Fruit fly (Drosophila melanogaster): ENCODE measurements around the gene CG7903.

Gene CG7903

DNA sequence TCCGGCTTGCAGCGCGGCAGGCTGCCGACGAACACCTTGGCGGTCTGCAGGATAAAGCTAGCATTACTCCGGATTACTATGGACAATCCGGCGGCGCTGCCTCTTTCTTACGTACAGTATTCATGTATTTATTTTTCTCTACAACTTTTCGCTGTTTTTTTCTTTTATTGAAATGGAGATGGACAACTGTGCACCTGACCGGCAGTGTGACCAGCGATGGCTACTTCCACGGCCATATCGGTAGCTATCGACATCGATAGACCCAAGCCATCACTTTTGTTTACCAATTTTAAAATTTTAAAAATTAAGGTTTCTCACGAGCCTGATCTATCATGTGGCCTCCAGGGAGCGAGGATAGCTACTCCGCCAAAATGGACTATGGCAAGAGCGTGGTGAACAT lies at the start of gene CG7903, which contains the start of gene Sas-6:
Gene CG7903, minus strand, starts transcription at position 197 of the 400 bp plus-strand sequence.
Gene Sas-6, plus strand, starts transcription at position 323 of the 400 bp plus-strand sequence.
- TF ChIP-seq psq (optimal IDR thresholded peaks at IDR 0.05) (no peak), EcR (GFP tag; optimal IDR thresholded peaks at IDR 0.05) (no peak), CG8478 (optimal IDR thresholded peaks at IDR 0.05) (no peak), usp (GFP tag; optimal IDR thresholded peaks at IDR 0.05) (no peak), pan (optimal IDR thresholded peaks at IDR 0.05) (no peak), Dll (optimal IDR thresholded peaks at IDR 0.05) (no peak)

DNA sequence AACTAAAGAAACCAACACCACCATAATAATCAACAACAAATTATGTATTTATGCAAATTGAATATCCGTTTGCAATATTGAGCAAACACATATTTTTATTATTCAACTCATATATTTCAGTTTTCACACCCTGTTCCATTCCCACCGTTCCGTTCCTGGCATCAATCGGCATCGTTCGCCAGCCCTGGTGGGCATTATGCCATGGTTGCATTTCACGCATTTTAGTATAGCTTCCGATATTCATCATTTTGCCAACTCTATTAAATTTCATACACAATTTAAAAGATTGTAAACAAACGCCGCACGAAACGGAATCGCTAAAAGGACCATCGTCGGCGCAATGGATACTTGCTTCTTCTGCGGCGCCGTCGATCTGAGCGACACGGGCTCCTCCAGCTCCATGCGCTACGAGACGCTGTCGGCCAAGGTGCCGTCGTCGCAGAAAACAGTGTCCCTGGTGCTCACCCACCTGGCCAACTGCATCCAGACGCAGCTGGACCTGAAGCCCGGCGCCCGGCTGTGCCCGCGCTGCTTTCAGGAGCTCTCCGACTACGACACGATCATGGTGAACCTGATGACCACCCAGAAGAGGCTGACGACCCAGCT lies 48.2 kb upstream of the CG7903 start, which contains the start of gene Sry-delta:
Gene Sry-delta, plus strand, starts transcription at position 203 of the 606 bp plus-strand sequence.
- TF ChIP-seq CG8478 (optimal IDR thresholded peaks at IDR 0.05) (no peak), usp (GFP tag; optimal IDR thresholded peaks at IDR 0.05) (no peak), Dll (optimal IDR thresholded peaks at IDR 0.05) (no peak), psq (optimal IDR thresholded peaks at IDR 0.05) (no peak), pan (optimal IDR thresholded peaks at IDR 0.05) (no peak), EcR (GFP tag; optimal IDR thresholded peaks at IDR 0.05) (no peak)

DNA sequence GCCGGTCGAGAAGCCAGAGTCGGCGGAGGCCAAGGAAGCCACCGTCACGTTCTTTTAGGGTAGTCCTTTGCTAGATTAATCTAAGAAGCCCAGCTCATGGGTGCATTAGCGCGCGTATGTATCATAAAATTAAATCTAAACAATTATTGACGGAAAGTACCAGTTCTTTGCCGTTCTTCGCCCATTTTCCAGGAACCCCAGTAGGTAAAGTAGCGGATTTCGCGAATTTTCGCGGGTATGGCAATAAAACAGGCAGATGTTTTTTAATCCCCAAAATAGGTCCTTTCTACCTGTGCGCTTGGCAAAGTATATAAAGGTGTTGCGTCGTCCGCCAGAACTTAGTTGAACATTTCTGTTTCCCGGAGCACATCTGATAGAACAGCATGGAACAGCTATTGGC lies 45.8 kb upstream of the CG7903 start:
- no peak for TF ChIP-seq pan (optimal IDR thresholded peaks at IDR 0.05)
- TF ChIP-seq usp (GFP tag; optimal IDR thresholded peaks at IDR 0.05), result no peak
- no peak for TF ChIP-seq psq (optimal IDR thresholded peaks at IDR 0.05)
- TF ChIP-seq EcR (GFP tag; optimal IDR thresholded peaks at IDR 0.05), result no peak
- no peak for TF ChIP-seq CG8478 (optimal IDR thresholded peaks at IDR 0.05)

DNA sequence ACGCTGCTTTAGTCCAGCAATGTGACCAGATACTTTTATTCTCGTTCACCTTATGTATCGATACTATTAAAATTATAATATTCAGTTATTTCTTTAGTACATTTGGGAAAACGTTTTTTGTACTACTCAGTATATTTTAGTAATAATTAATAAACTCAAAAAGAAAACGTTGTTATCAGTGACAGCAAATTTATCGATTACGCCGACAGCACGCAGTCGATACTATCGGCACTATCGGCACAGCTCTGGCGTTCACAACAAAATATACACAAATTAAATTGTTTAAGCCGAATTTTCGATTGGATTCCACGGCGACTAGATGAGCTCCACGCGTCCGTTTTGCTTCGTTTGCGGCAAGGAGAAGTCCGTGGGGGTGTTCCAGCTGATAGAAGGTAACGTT lies 44.5 kb upstream of the CG7903 start, which contains the start of the genes janA, Sry-alpha and Sry-beta:
Gene janA, minus strand, starts transcription at position 40 of the 400 bp plus-strand sequence.
Gene Sry-alpha, plus strand, starts transcription at position 226 of the 400 bp plus-strand sequence.
Gene Sry-beta, plus strand, starts transcription at position 226 of the 400 bp plus-strand sequence.
- TF ChIP-seq usp (GFP tag; optimal IDR thresholded peaks at IDR 0.05) (no peak), psq (optimal IDR thresholded peaks at IDR 0.05) (no peak), pan (optimal IDR thresholded peaks at IDR 0.05) (no peak), EcR (GFP tag; optimal IDR thresholded peaks at IDR 0.05) (no peak), Dll (optimal IDR thresholded peaks at IDR 0.05) (no peak), CG8478 (optimal IDR thresholded peaks at IDR 0.05) (no peak)

DNA sequence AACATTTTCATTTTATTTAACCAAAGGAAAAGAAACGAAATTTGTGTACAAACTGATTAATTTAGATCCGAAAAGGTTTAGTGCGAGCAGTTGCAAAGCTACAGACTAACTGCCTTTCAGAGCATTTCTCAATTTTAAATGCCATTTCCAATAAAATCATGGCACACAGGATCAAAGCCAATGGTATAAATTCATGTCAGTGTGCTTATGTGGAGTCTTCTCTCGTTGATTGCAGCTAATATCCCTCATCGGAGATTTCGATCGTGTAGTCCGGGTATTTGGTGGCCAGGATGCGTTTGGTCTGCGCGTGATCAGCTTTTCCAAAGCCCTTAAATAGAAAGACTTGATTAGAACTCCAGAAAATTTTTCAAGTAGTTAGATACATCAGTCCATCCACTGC lies 43.6 kb upstream of the CG7903 start, which contains the start of gene janB:
Gene janB, minus strand, starts transcription at position 101 of the 400 bp plus-strand sequence.
- TF ChIP-seq psq (optimal IDR thresholded peaks at IDR 0.05) (no peak), Dll (optimal IDR thresholded peaks at IDR 0.05) (no peak), CG8478 (optimal IDR thresholded peaks at IDR 0.05) (no peak), usp (GFP tag; optimal IDR thresholded peaks at IDR 0.05) (no peak), EcR (GFP tag; optimal IDR thresholded peaks at IDR 0.05) (no peak), pan (optimal IDR thresholded peaks at IDR 0.05) (no peak)

DNA sequence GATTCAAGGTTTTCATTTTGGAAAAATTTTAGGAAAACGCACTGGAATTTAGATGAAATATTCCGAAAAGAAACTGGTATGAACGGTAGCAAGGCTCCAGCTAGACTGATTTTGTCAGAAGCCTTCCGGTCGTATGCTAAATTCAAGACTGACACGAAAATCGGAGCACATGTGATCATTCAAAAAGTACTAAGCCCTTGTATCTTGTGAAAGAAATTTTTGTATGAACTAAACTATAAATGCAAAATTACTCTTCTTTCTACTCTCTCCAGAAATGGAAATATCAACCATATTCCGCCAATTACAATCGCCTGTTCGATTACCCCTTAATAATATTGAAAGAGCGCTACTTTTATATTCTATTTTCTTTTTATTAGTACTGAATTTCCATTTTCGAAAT lies 42.6 kb upstream of the CG7903 start, which contains the start of gene ocn:
Gene ocn, minus strand, starts transcription at position 101 of the 400 bp plus-strand sequence.
- no peak for TF ChIP-seq usp (GFP tag; optimal IDR thresholded peaks at IDR 0.05)
- TF ChIP-seq pan (optimal IDR thresholded peaks at IDR 0.05), result no peak
- TF ChIP-seq EcR (GFP tag; optimal IDR thresholded peaks at IDR 0.05), result no peak
- no peak for TF ChIP-seq CG8478 (optimal IDR thresholded peaks at IDR 0.05)
- TF ChIP-seq psq (optimal IDR thresholded peaks at IDR 0.05), result no peak
- TF ChIP-seq Dll (optimal IDR thresholded peaks at IDR 0.05), result no peak

DNA sequence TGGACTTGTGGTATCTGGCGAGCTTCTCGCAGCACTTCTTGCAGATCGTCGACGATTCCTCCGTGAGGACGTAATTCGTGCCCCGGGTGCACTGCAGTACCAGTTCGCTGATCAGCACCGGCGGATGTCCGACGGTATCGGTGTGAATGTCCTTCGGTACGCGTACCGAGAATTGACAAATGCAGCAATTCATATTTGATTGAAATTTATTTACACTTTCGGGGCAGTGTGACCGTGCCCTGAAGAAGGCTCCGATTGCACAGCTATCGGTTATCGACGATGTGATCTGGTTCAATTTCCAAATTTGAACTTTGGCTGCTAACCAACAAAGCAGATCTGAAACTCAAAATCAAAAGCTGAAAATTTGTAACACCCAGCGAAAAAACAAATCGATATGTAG lies 41.6 kb upstream of the CG7903 start, which contains the start of gene ZIPIC:
Gene ZIPIC, minus strand, starts transcription at position 262 of the 400 bp plus-strand sequence.
- no peak for TF ChIP-seq CG8478 (optimal IDR thresholded peaks at IDR 0.05)
- TF ChIP-seq pan (optimal IDR thresholded peaks at IDR 0.05), result no peak
- no peak for TF ChIP-seq usp (GFP tag; optimal IDR thresholded peaks at IDR 0.05)
- TF ChIP-seq EcR (GFP tag; optimal IDR thresholded peaks at IDR 0.05), result no peak
- TF ChIP-seq Dll (optimal IDR thresholded peaks at IDR 0.05), result no peak
- no peak for TF ChIP-seq psq (optimal IDR thresholded peaks at IDR 0.05)

DNA sequence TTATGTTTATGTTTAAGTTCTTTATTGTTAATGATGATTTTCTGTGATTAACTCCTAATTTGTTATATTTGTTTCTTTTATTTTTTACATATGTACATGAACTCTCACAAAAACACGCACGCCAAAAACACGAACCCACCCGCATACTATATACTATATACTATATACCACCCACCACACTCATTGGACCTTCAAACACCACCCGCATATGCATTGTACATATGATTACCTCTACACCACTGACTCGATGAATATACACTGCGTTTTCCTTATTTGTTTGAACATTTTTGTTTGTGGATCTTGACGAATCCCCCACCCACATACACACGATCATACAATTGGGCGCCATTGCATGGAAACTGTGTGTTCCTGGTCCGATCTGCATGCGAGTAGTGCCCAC lies 37.2 kb upstream of the CG7903 start:
- no peak for TF ChIP-seq CG8478 (optimal IDR thresholded peaks at IDR 0.05)
- TF ChIP-seq EcR (GFP tag; optimal IDR thresholded peaks at IDR 0.05), result no peak
- TF ChIP-seq Dll (optimal IDR thresholded peaks at IDR 0.05), result no peak
- TF ChIP-seq pan (optimal IDR thresholded peaks at IDR 0.05), result no peak
- no peak for TF ChIP-seq psq (optimal IDR thresholded peaks at IDR 0.05)
- TF ChIP-seq usp (GFP tag; optimal IDR thresholded peaks at IDR 0.05), result no peak

DNA sequence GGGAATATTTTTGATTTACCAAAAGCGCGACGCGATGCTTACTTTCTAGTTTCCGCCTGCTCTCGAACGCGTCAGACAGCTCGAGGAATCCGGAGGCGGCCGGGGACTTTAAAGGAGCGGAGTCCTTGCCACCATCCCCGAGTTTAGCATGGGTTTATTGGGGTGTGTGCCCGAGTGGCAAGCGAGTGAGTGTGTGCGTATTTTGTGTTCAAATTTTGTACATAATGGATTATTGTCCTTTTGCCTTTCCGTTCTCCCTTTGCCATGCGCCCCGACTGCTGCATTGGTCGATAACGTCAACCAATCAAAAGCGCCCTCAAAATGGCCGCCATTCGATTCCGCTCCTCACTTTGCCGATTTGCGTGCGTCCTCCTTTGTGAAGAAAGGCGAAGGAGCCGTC lies 35.0 kb upstream of the CG7903 start:
- TF ChIP-seq Dll (optimal IDR thresholded peaks at IDR 0.05), result no peak
- no peak for TF ChIP-seq pan (optimal IDR thresholded peaks at IDR 0.05)
- no peak for TF ChIP-seq psq (optimal IDR thresholded peaks at IDR 0.05)
- no peak for TF ChIP-seq CG8478 (optimal IDR thresholded peaks at IDR 0.05)
- TF ChIP-seq usp (GFP tag; optimal IDR thresholded peaks at IDR 0.05), result no peak
- no peak for TF ChIP-seq EcR (GFP tag; optimal IDR thresholded peaks at IDR 0.05)

DNA sequence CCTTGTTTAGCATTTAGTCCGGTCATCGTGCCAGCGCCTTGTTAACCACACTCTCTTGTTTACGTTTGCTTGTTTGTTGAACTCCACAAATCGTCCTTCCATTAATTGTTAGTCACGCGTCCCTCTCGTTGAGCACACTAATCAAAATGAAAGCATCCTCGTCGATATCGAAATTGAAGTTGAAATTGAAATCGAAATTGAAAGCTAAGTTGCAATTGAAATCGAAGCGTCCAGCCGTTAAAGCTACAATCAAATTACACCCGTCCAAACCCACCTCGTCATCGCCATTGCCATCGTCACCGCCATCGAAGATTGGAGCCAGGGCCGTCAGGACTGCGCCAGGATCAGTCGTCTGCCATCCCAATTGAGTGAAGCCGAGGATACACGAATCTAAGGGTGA lies 28.4 kb upstream of the CG7903 start:
- TF ChIP-seq pan (optimal IDR thresholded peaks at IDR 0.05) (no peak), usp (GFP tag; optimal IDR thresholded peaks at IDR 0.05) (no peak), EcR (GFP tag; optimal IDR thresholded peaks at IDR 0.05) (no peak), Dll (optimal IDR thresholded peaks at IDR 0.05) (no peak), CG8478 (optimal IDR thresholded peaks at IDR 0.05) (no peak), psq (optimal IDR thresholded peaks at IDR 0.05) (no peak)

DNA sequence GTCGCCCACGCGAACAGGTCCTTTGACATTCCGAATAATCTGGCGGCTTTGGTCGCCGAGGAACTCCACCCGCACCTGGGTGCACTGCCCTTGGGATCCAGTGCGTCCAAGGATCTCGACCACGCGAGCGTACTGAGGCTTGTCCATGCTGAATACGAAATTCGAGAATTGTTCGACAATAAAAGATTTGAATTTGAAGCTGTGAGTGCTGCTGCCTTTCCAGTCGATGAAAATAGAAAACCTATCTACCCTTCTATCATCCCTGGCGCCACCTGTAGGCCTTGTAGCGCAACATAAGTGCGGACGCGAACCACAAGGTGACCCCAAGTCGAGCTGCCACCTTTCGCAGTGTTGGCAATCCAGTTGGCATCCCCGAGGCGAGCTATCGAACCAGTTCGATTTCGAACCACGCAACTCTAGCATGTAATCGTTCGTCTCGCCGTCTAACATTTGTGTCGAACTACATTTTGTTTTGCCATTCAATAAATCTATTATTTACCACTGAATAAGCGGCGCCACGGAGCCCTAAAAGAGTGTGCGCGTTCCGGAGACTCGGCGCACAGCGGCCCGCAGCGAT lies 27.5 kb upstream of the CG7903 start, which contains the start of the genes RpS28a and Axn:
Gene RpS28a, minus strand, starts transcription at position 197 of the 577 bp plus-strand sequence.
Gene Axn, plus strand, starts transcription at position 391 of the 577 bp plus-strand sequence.
- no peak for TF ChIP-seq EcR (GFP tag; optimal IDR thresholded peaks at IDR 0.05)
- no peak for TF ChIP-seq usp (GFP tag; optimal IDR thresholded peaks at IDR 0.05)
- no peak for TF ChIP-seq CG8478 (optimal IDR thresholded peaks at IDR 0.05)
- no peak for TF ChIP-seq pan (optimal IDR thresholded peaks at IDR 0.05)
- no peak for TF ChIP-seq Dll (optimal IDR thresholded peaks at IDR 0.05)
- TF ChIP-seq psq (optimal IDR thresholded peaks at IDR 0.05), result no peak
